Fruit fly (Drosophila melanogaster) whole organism, prepupa: Measurements from ENCODE around the gene CG33689.

ENCODE experiments used
- Blimp-1 ChIP-seq: fragments of 200-800 bp; sonication (Bioruptor generic); optimal IDR thresholded peaks from 3 replicates; lab custom pipeline; 2017; ENCODE audit warnings: missing biosample characterization, missing genetic modification characterization, mild to moderate bottlenecking, moderate library complexity, missing genetic modification reagents
- CG10631 ChIP-seq: fragments of 200-800 bp; sonication (Bioruptor generic); optimal IDR thresholded peaks from 2 replicates; lab custom pipeline; 2016; ENCODE audit warnings: missing biosample characterization, missing genetic modification characterization
- CG11762 ChIP-seq: fragments of 200-800 bp; sonication (Bioruptor generic); optimal IDR thresholded peaks from 3 replicates; lab custom pipeline; 2016; ENCODE audit warnings: missing biosample characterization, missing genetic modification characterization; ENCODE audit not compliant: insufficient read depth
- CG11902 ChIP-seq: fragments of 200-800 bp; sonication (Bioruptor generic); optimal IDR thresholded peaks from 3 replicates; lab custom pipeline; 2016; ENCODE audit warnings: missing biosample characterization, missing genetic modification characterization
- CG16779 ChIP-seq: fragments of 200-800 bp; sonication (Bioruptor generic); optimal IDR thresholded peaks from 3 replicates; lab custom pipeline; 2017; ENCODE audit warnings: missing biosample characterization, mild to moderate bottlenecking, missing genetic modification characterization
- CG3032 ChIP-seq: fragments of 200-800 bp; optimal IDR thresholded peaks from 2 replicates; lab custom pipeline; 2019; ENCODE audit warnings: missing biosample characterization, mild to moderate bottlenecking, missing genetic modification characterization, moderate library complexity
- CG31627 ChIP-seq: fragments of 200-800 bp; sonication (Bioruptor generic); optimal IDR thresholded peaks from 3 replicates; lab custom pipeline; 2016; ENCODE audit warnings: missing biosample characterization, missing genetic modification characterization
- CG34406 ChIP-seq: fragments of 200-800 bp; sonication (Bioruptor generic); optimal IDR thresholded peaks from 3 replicates; lab custom pipeline; 2016; ENCODE audit warnings: missing biosample characterization, missing genetic modification characterization
- CG3919 ChIP-seq: fragments of 200-800 bp; sonication (Bioruptor generic); optimal IDR thresholded peaks from 3 replicates; lab custom pipeline; 2016; ENCODE audit warnings: missing biosample characterization, missing genetic modification characterization
- CG6276 ChIP-seq: fragments of 200-800 bp; sonication (Bioruptor generic); optimal IDR thresholded peaks from 2 replicates; lab custom pipeline; 2017; ENCODE audit warnings: missing biosample characterization, mild to moderate bottlenecking, missing genetic modification characterization
- CG6792 ChIP-seq: fragments of 200-800 bp; sonication (Bioruptor generic); optimal IDR thresholded peaks from 3 replicates; lab custom pipeline; 2016; ENCODE audit warnings: missing biosample characterization, missing genetic modification characterization
- CG6808 ChIP-seq: fragments of 200-800 bp; sonication (Bioruptor generic); optimal IDR thresholded peaks from 3 replicates; lab custom pipeline; 2017; ENCODE audit warnings: missing biosample characterization, missing genetic modification characterization, mild to moderate bottlenecking, moderate library complexity, missing genetic modification reagents
- CG6854 ChIP-seq: fragments of 200-800 bp; sonication (Bioruptor generic); optimal IDR thresholded peaks from 2 replicates; lab custom pipeline; 2017; ENCODE audit warnings: missing biosample characterization, mild to moderate bottlenecking, missing genetic modification characterization
- CG8119 ChIP-seq: fragments of 200-800 bp; sonication (Bioruptor generic); IDR thresholded peaks from 3 replicates; pipeline ENCODE4 v1.3.6; 2022; ENCODE audit warnings: missing biosample characterization, missing genetic modification characterization
- CG8319 ChIP-seq: fragments of 200-800 bp; sonication (Bioruptor generic); optimal IDR thresholded peaks from 3 replicates; lab custom pipeline; 2016; ENCODE audit warnings: missing biosample characterization, missing genetic modification characterization
- CG8632 ChIP-seq: fragments of 200-800 bp; sonication (Bioruptor generic); optimal IDR thresholded peaks from 3 replicates; lab custom pipeline; 2016; ENCODE audit warnings: missing biosample characterization, missing genetic modification characterization
- CG9139 ChIP-seq: fragments of 200-800 bp; sonication (Bioruptor generic); optimal IDR thresholded peaks from 3 replicates; lab custom pipeline; 2017; ENCODE audit warnings: missing biosample characterization, mild to moderate bottlenecking, missing genetic modification characterization
- Eip75B ChIP-seq: fragments of 200-800 bp; sonication (Bioruptor generic); optimal IDR thresholded peaks from 3 replicates; lab custom pipeline; 2016; ENCODE audit warnings: missing biosample characterization, missing genetic modification characterization
- Eip78C ChIP-seq: fragments of 200-800 bp; sonication (Bioruptor generic); peaks from one replicate; lab custom pipeline; 2016; ENCODE audit warnings: missing biosample characterization, missing genetic modification characterization
- Ets96B ChIP-seq: fragments of 200-800 bp; optimal IDR thresholded peaks from 2 replicates; lab custom pipeline; 2019; ENCODE audit warnings: missing biosample characterization, mild to moderate bottlenecking, missing genetic modification characterization, moderate library complexity
- Gug ChIP-seq: fragments of 200-800 bp; sonication (Bioruptor generic); IDR thresholded peaks from 2 replicates; pipeline ENCODE4 v1.3.6; 2022; ENCODE audit warnings: missing biosample characterization, missing genetic modification characterization
- Hr38 ChIP-seq: sonication (Bioruptor generic); optimal IDR thresholded peaks from 2 replicates; lab custom pipeline; 2016; ENCODE audit warnings: missing biosample characterization, missing genetic modification characterization
- Hr4 ChIP-seq: fragments of 200-800 bp; sonication (Bioruptor generic); optimal IDR thresholded peaks from 3 replicates; lab custom pipeline; 2016; ENCODE audit warnings: missing biosample characterization, missing genetic modification characterization
- Lpt ChIP-seq: fragments of 200-800 bp; sonication (Bioruptor generic); optimal IDR thresholded peaks from 3 replicates; lab custom pipeline; 2016; ENCODE audit warnings: missing biosample characterization, missing genetic modification characterization
- OdsH ChIP-seq: fragments of 200-800 bp; sonication (Bioruptor generic); optimal IDR thresholded peaks from 3 replicates; lab custom pipeline; 2016; ENCODE audit warnings: missing biosample characterization, missing genetic modification characterization
- Smox ChIP-seq: fragments of 200-800 bp; sonication (Bioruptor generic); optimal IDR thresholded peaks from 3 replicates; lab custom pipeline; 2016; ENCODE audit warnings: missing biosample characterization, missing genetic modification characterization
- Sox14 ChIP-seq: fragments of 200-800 bp; sonication (Bioruptor generic); optimal IDR thresholded peaks from 3 replicates; lab custom pipeline; 2016; ENCODE audit warnings: missing biosample characterization, missing genetic modification characterization
- Sox15 ChIP-seq: fragments of 200-800 bp; sonication (Bioruptor generic); optimal IDR thresholded peaks from 3 replicates; lab custom pipeline; 2016; ENCODE audit warnings: missing biosample characterization, missing genetic modification characterization
- achi ChIP-seq: fragments of 200-800 bp; sonication (Bioruptor generic); optimal IDR thresholded peaks from 3 replicates; lab custom pipeline; 2016; ENCODE audit warnings: missing biosample characterization, missing genetic modification characterization
- acj6 ChIP-seq: fragments of 200-800 bp; sonication (Bioruptor generic); optimal IDR thresholded peaks from 3 replicates; lab custom pipeline; 2016; ENCODE audit warnings: missing biosample characterization, missing genetic modification characterization
- cyc ChIP-seq: fragments of 200-800 bp; sonication (Bioruptor generic); optimal IDR thresholded peaks from 3 replicates; lab custom pipeline; 2016; ENCODE audit warnings: missing biosample characterization, missing genetic modification characterization
- dsx ChIP-seq: fragments of 200-800 bp; optimal IDR thresholded peaks from 3 replicates; lab custom pipeline; 2019; ENCODE audit warnings: missing biosample characterization, mild to moderate bottlenecking, missing genetic modification characterization, moderate library complexity; ENCODE audit not compliant: poor library complexity, severe bottlenecking
- eg ChIP-seq: fragments of 200-800 bp; sonication (Bioruptor generic); IDR thresholded peaks from 3 replicates; pipeline ENCODE4 v1.3.6; 2022; ENCODE audit warnings: missing biosample characterization, missing genetic modification characterization
- esn ChIP-seq: fragments of 200-800 bp; sonication (Bioruptor generic); optimal IDR thresholded peaks from 2 replicates; lab custom pipeline; 2016; ENCODE audit warnings: missing biosample characterization, mild to moderate bottlenecking, missing genetic modification characterization, moderate library complexity
- fd59A ChIP-seq: fragments of 200-800 bp; sonication (Bioruptor generic); optimal IDR thresholded peaks from 2 replicates; lab custom pipeline; 2017; ENCODE audit warnings: missing biosample characterization, mild to moderate bottlenecking, missing genetic modification characterization, missing genetic modification reagents
- fd85E ChIP-seq: fragments of 200-800 bp; sonication (Bioruptor generic); optimal IDR thresholded peaks from 3 replicates; lab custom pipeline; 2016; ENCODE audit warnings: missing biosample characterization, missing genetic modification characterization
- fkh ChIP-seq: fragments of 200-800 bp; sonication (Bioruptor generic); optimal IDR thresholded peaks from 3 replicates; lab custom pipeline; 2017; ENCODE audit warnings: missing biosample characterization, mild to moderate bottlenecking, missing genetic modification characterization, moderate library complexity
- net ChIP-seq: fragments of 200-800 bp; sonication (Bioruptor generic); optimal IDR thresholded peaks from 3 replicates; lab custom pipeline; 2016; ENCODE audit warnings: missing biosample characterization, missing genetic modification characterization
- pdm3 ChIP-seq: fragments of 200-800 bp; sonication (Bioruptor generic); optimal IDR thresholded peaks from 3 replicates; lab custom pipeline; 2016; ENCODE audit warnings: missing biosample characterization, missing genetic modification characterization
- salr ChIP-seq, 2 experiments: fragments of 200-800 bp; sonication (Bioruptor generic); optimal IDR thresholded peaks; 3 replicates each; lab custom pipeline; 2016 to 2018; ENCODE audit warnings: missing biosample characterization in 2 of 2, missing genetic modification characterization in 2 of 2, mild to moderate bottlenecking in 1 of 2
- spab ChIP-seq: fragments of 200-800 bp; sonication (Bioruptor generic); optimal IDR thresholded peaks from 2 replicates; lab custom pipeline; 2017; ENCODE audit warnings: missing biosample characterization, mild to moderate bottlenecking, missing genetic modification characterization, missing genetic modification reagents
- ss ChIP-seq, 2 experiments: fragments of 200-800 bp; sonication (Bioruptor generic); optimal IDR thresholded peaks; 2 replicates in 1 of 2; 3 replicates in 1 of 2; lab custom pipeline; 2017 to 2018; ENCODE audit warnings: mild to moderate bottlenecking in 2 of 2, missing biosample characterization in 2 of 2, missing genetic modification characterization in 2 of 2, moderate library complexity in 1 of 2
- svp ChIP-seq: fragments of 200-800 bp; sonication (Bioruptor generic); peaks from one replicate; lab custom pipeline; 2016; ENCODE audit warnings: missing biosample characterization, missing genetic modification characterization
- topi ChIP-seq: fragments of 200-800 bp; sonication (Bioruptor generic); optimal IDR thresholded peaks from 3 replicates; lab custom pipeline; 2016; ENCODE audit warnings: missing biosample characterization, missing genetic modification characterization
- vri ChIP-seq: fragments of 200-800 bp; sonication (Bioruptor generic); optimal IDR thresholded peaks from 3 replicates; lab custom pipeline; 2016; ENCODE audit warnings: missing biosample characterization, mild to moderate bottlenecking, missing genetic modification characterization

The CG33689 gene

dm6 chr3L:16161847-16162556, 38.0 kb upstream of the CG33689 start (continued):
- TF ChIP-seq salr (GFP tag; optimal IDR thresholded peaks at IDR 0.05; lab: Kevin White, UChicago), result peak in 1 of 2 experiments; percentile 71
- peak; percentile 46 for TF ChIP-seq fkh (GFP tag; lab: Kevin White, UChicago)
- TF ChIP-seq acj6 (GFP tag; lab: Kevin White, UChicago), result peak; percentile 76
- TF ChIP-seq Eip75B (GFP tag; lab: Kevin White, UChicago), result peak; percentile 57
- peak; percentile 72 for TF ChIP-seq Lpt
- TF ChIP-seq CG6792 (GFP tag; lab: Kevin White, UChicago), result peak; percentile 61
- peak; percentile 75 for TF ChIP-seq eg (GFP tag; lab: Robert Waterston, UW)
- peak; percentile 63 for TF ChIP-seq CG3032 (tag; lab: Kevin White, UChicago)
- peak; percentile 84 for TF ChIP-seq OdsH
- peak; percentile 89 for TF ChIP-seq Hr4 (GFP tag; lab: Kevin White, UChicago)
- peak; percentile 57 for TF ChIP-seq CG8632 (GFP tag; lab: Kevin White, UChicago)
- TF ChIP-seq esn (GFP tag; lab: Kevin White, UChicago), result peak; percentile 56
- TF ChIP-seq ss (GFP tag; optimal IDR thresholded peaks at IDR 0.05; lab: Kevin White, UChicago), result peak in 1 of 2 experiments; percentile 50
- peak; percentile 85 for TF ChIP-seq Sox14
- TF ChIP-seq svp (GFP tag; lab: Kevin White, UChicago), result no peak
- peak; percentile 75 for TF ChIP-seq net (GFP tag; lab: Kevin White, UChicago)
- peak; percentile 40 for TF ChIP-seq Sox15 (GFP tag; lab: Kevin White, UChicago)
- TF ChIP-seq CG6808 (GFP tag; lab: Kevin White, UChicago), result peak; percentile 56
- TF ChIP-seq CG11902 (GFP tag; lab: Kevin White, UChicago), result peak; percentile 45
- TF ChIP-seq spab (GFP tag; lab: Kevin White, UChicago), result peak; percentile 49
- TF ChIP-seq CG10631, result peak; percentile 74
- peak; percentile 61 for TF ChIP-seq Ets96B (tag; lab: Kevin White, UChicago)
- peak; percentile 30 for TF ChIP-seq fd59A (GFP tag; lab: Kevin White, UChicago)
- peak; percentile 85 for TF ChIP-seq CG8119 (GFP tag; lab: Robert Waterston, UW)

DNA sequence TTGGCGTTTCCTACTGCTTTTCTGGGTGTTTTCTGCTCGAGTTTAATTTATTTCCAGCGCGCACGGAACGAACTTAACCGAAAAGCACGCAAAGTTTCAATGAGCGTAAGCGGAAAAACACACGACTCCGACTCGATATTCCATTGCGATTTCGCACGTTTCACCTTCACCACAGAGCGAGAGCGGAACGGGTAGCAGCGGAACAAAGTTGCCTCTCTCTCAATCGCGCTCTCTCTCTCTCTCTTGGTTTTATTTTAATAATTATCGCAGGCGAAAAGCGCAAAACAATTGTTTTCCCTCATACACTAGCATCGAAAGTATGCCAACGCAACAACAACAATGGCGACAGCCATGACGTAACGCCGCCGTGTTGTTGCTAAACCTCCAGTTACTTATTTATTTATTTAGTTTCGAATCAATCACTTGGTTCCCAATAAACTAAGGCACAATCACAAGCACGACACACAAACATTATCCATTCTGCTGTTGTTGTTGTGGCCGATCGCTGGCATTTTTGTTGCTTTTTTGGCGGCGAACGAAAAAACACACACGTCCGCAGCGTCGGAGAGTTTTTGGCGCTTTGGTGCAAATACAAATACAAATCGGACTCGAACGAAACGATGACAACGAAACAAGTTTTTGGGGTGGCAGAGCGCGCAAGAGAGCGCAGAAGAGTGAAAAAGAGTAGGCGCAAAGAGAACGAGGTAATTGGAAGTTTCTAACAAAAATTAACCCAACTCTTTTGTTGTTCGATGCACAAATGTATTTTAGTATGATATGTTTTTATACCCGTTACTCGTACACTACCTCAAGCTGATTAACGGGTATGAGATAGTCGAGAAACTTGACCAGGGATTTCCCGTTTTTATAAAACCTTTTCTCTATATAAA, 35.6 kb upstream of the CG33689 start, which contains the start of gene CG5151:
Gene CG5151, minus strand, starts transcription at position 552 of the 890 bp plus-strand sequence.
- TF ChIP-seq Hr38 (no peak), Eip75B (GFP tag; lab: Kevin White, UChicago) (peak; percentile 43), CG8119 (GFP tag; lab: Robert Waterston, UW) (peak; percentile 72), achi (GFP tag; lab: Kevin White, UChicago) (peak; percentile 28), CG6792 (GFP tag; lab: Kevin White, UChicago) (no peak), fd85E (GFP tag; lab: Kevin White, UChicago) (no peak), dsx (GFP tag; lab: Kevin White, UChicago) (peak; percentile 57), CG34406 (GFP tag; lab: Kevin White, UChicago) (no peak), Eip78C (GFP tag; lab: Kevin White, UChicago) (peak; percentile 79), CG11762 (GFP tag; lab: Kevin White, UChicago) (no peak), CG16779 (tag; lab: Kevin White, UChicago) (peak; percentile 17), CG3032 (tag; lab: Kevin White, UChicago) (peak; percentile 13), cyc (GFP tag; lab: Kevin White, UChicago) (no peak), CG9139 (GFP tag; lab: Kevin White, UChicago) (peak; percentile 56), Blimp-1 (GFP tag; lab: Kevin White, UChicago) (peak; percentile 8), Smox (GFP tag; lab: Kevin White, UChicago) (peak; percentile 33), salr (GFP tag; optimal IDR thresholded peaks at IDR 0.05; lab: Kevin White, UChicago) (no peak), vri (GFP tag; lab: Kevin White, UChicago) (peak; percentile 90), CG31627 (GFP tag; lab: Kevin White, UChicago) (no peak), CG3919 (GFP tag; lab: Kevin White, UChicago) (peak; percentile 27), Gug (GFP tag; lab: Robert Waterston, UW) (no peak), topi (peak; percentile 30), CG6854 (GFP tag; lab: Kevin White, UChicago) (peak; percentile 75), fkh (GFP tag; lab: Kevin White, UChicago) (peak; percentile 65), CG6808 (GFP tag; lab: Kevin White, UChicago) (peak; percentile 39), pdm3 (GFP tag; lab: Kevin White, UChicago) (no peak), CG6276 (GFP tag; lab: Kevin White, UChicago) (peak; percentile 59), esn (GFP tag; lab: Kevin White, UChicago) (peak; percentile 40), Sox14 (peak; percentile 48), CG8319 (no peak), Ets96B (tag; lab: Kevin White, UChicago) (peak; percentile 41), spab (GFP tag; lab: Kevin White, UChicago) (peak; percentile 7)
